Fruit fly (Drosophila melanogaster) whole organism, embryonic: ENCODE measurements around the gene dsf.

ENCODE experiments used
- Aef1 ChIP-seq: fragments of 200-800 bp; sonication (Bioruptor generic); IDR thresholded peaks from 3 replicates; pipeline ENCODE4 v1.3.6; 2022; ENCODE audit warnings: missing biosample characterization, missing genetic modification characterization
- Bdp1 ChIP-seq: fragments of 200-800 bp; sonication (Bioruptor generic); optimal IDR thresholded peaks from 3 replicates; lab custom pipeline; 2016; ENCODE audit warnings: missing biosample characterization, missing genetic modification characterization
- CG1024 ChIP-seq: fragments of 200-800 bp; sonication (Bioruptor generic); IDR thresholded peaks from 2 replicates; pipeline ENCODE4 v1.3.6; 2022; ENCODE audit warnings: missing biosample characterization, missing genetic modification characterization
- CG10366 ChIP-seq: fragments of 200-800 bp; sonication (Bioruptor generic); IDR thresholded peaks from 2 replicates; pipeline ENCODE4 v1.3.6; 2022; ENCODE audit warnings: missing biosample characterization, missing genetic modification characterization
- CG10431 ChIP-seq: fragments of 200-800 bp; sonication (Bioruptor generic); optimal IDR thresholded peaks from 3 replicates; lab custom pipeline; 2018; ENCODE audit warnings: missing biosample characterization, mild to moderate bottlenecking, missing genetic modification characterization
- CG10959 ChIP-seq: fragments of 200-800 bp; sonication (Bioruptor generic); IDR thresholded peaks from 2 replicates; pipeline ENCODE4 v1.3.6; 2022; ENCODE audit warnings: missing biosample characterization, missing genetic modification characterization
- CG11398 ChIP-seq: fragments of 200-800 bp; sonication (Bioruptor generic); optimal IDR thresholded peaks from 2 replicates; lab custom pipeline; 2016; ENCODE audit warnings: missing biosample characterization, missing genetic modification characterization
- CG11504 ChIP-seq: fragments of 200-800 bp; sonication (Bioruptor generic); optimal IDR thresholded peaks from 3 replicates; lab custom pipeline; 2019; ENCODE audit warnings: missing biosample characterization, mild to moderate bottlenecking, missing genetic modification characterization, moderate library complexity
- CG12391 ChIP-seq: fragments of 200-800 bp; sonication (Bioruptor generic); optimal IDR thresholded peaks from 3 replicates; lab custom pipeline; 2018; ENCODE audit warnings: missing biosample characterization, mild to moderate bottlenecking, missing genetic modification characterization, moderate library complexity
- CG13123 ChIP-seq: fragments of 200-800 bp; sonication (Bioruptor generic); optimal IDR thresholded peaks from 2 replicates; lab custom pipeline; 2016; ENCODE audit warnings: missing biosample characterization, missing genetic modification characterization
- CG1602 ChIP-seq: fragments of 200-800 bp; sonication (Bioruptor generic); optimal IDR thresholded peaks from 3 replicates; lab custom pipeline; 2016; ENCODE audit warnings: missing biosample characterization, missing genetic modification characterization
- CG17328 ChIP-seq: fragments of 200-800 bp; sonication (Bioruptor generic); IDR thresholded peaks from 2 replicates; pipeline ENCODE4 v1.3.6; 2022; ENCODE audit warnings: missing biosample characterization, missing genetic modification characterization
- CG1792 ChIP-seq: fragments of 200-800 bp; sonication (Bioruptor generic); optimal IDR thresholded peaks from 2 replicates; lab custom pipeline; 2016; ENCODE audit warnings: missing biosample characterization, missing genetic modification characterization
- CG18476 ChIP-seq: fragments of 200-800 bp; sonication (Bioruptor generic); optimal IDR thresholded peaks from 2 replicates; lab custom pipeline; 2016; ENCODE audit warnings: missing biosample characterization, mild to moderate bottlenecking, missing genetic modification characterization
- CG30431 ChIP-seq: fragments of 200-800 bp; sonication (Bioruptor generic); optimal IDR thresholded peaks from 2 replicates; lab custom pipeline; 2017; ENCODE audit warnings: missing biosample characterization, missing genetic modification characterization
- CG3281 ChIP-seq: fragments of 200-800 bp; sonication (Bioruptor generic); optimal IDR thresholded peaks from 3 replicates; lab custom pipeline; 2017; ENCODE audit warnings: missing biosample characterization, mild to moderate bottlenecking, missing genetic modification characterization
- CG43689 ChIP-seq: fragments of 200-800 bp; sonication (Bioruptor generic); IDR thresholded peaks from 2 replicates; pipeline ENCODE4 v1.3.6; 2022; ENCODE audit warnings: missing biosample characterization, missing genetic modification characterization
- CG4404 ChIP-seq: fragments of 200-800 bp; sonication (Bioruptor generic); IDR thresholded peaks from 2 replicates; pipeline ENCODE4 v1.3.6; 2022; ENCODE audit warnings: missing biosample characterization, missing genetic modification characterization
- CG4707 ChIP-seq: fragments of 200-800 bp; sonication (Bioruptor generic); optimal IDR thresholded peaks from 2 replicates; lab custom pipeline; 2018; ENCODE audit warnings: missing biosample characterization, mild to moderate bottlenecking, missing genetic modification characterization, moderate library complexity
- CG4820 ChIP-seq: fragments of 200-800 bp; sonication (Bioruptor generic); optimal IDR thresholded peaks from 3 replicates; lab custom pipeline; 2016; ENCODE audit warnings: missing biosample characterization, missing genetic modification characterization
- CG6175 ChIP-seq: fragments of 200-800 bp; sonication (Bioruptor generic); IDR thresholded peaks from 3 replicates; pipeline ENCODE4 v1.3.6; 2022; ENCODE audit warnings: missing biosample characterization, missing genetic modification characterization
- CkIIα-i1 ChIP-seq: fragments of 200-800 bp; sonication (Bioruptor generic); IDR thresholded peaks from 2 replicates; pipeline ENCODE4 v1.3.6; 2022; ENCODE audit warnings: missing biosample characterization, missing genetic modification characterization
- D19A ChIP-seq: fragments of 200-800 bp; optimal IDR thresholded peaks from 3 replicates; lab custom pipeline; 2019; ENCODE audit warnings: missing biosample characterization, mild to moderate bottlenecking, missing genetic modification characterization, moderate library complexity
- Dip3 ChIP-seq: fragments of 200-800 bp; sonication (Bioruptor generic); optimal IDR thresholded peaks from 3 replicates; lab custom pipeline; 2016; ENCODE audit warnings: missing biosample characterization, missing genetic modification characterization
- H15 ChIP-seq: fragments of 200-800 bp; sonication (Bioruptor generic); IDR thresholded peaks from 3 replicates; pipeline ENCODE4 v1.3.6; 2022; ENCODE audit warnings: missing biosample characterization, missing genetic modification characterization
- HLH3B ChIP-seq: fragments of 200-800 bp; sonication (Bioruptor generic); IDR thresholded peaks from 2 replicates; pipeline ENCODE4 v1.3.6; 2022; ENCODE audit warnings: missing biosample characterization, missing genetic modification characterization
- HmgD ChIP-seq: fragments of 200-800 bp; sonication (Bioruptor generic); optimal IDR thresholded peaks from 3 replicates; lab custom pipeline; 2016; ENCODE audit warnings: missing biosample characterization, missing genetic modification characterization
- HmgZ ChIP-seq: fragments of 200-800 bp; sonication (Bioruptor generic); optimal IDR thresholded peaks from 2 replicates; lab custom pipeline; 2018; ENCODE audit warnings: missing biosample characterization, mild to moderate bottlenecking, missing genetic modification characterization
- Hr51 ChIP-seq, 2 experiments: fragments of 200-800 bp; sonication (Bioruptor generic); optimal IDR thresholded peaks; 2 replicates in 1 of 2; 3 replicates in 1 of 2; lab custom pipeline; 2016 to 2018; ENCODE audit warnings: missing biosample characterization in 2 of 2, missing genetic modification characterization in 2 of 2, mild to moderate bottlenecking in 1 of 2, moderate library complexity in 1 of 2
- Lpt ChIP-seq: fragments of >200 bp; optimal IDR thresholded peaks from 2 replicates; lab custom pipeline; 2018; ENCODE audit warnings: missing biosample characterization, missing genetic modification characterization
- MESR4 ChIP-seq: fragments of 200-800 bp; sonication (Bioruptor generic); optimal IDR thresholded peaks from 2 replicates; lab custom pipeline; 2018; ENCODE audit warnings: missing biosample characterization, mild to moderate bottlenecking, missing genetic modification characterization, moderate library complexity
- NK7.1 ChIP-seq: fragments of 200-800 bp; sonication (Bioruptor generic); optimal IDR thresholded peaks from 3 replicates; lab custom pipeline; 2016; ENCODE audit warnings: missing biosample characterization, missing genetic modification characterization
- PHDP ChIP-seq: fragments of 200-800 bp; sonication (Bioruptor generic); optimal IDR thresholded peaks from 3 replicates; lab custom pipeline; 2018; ENCODE audit warnings: missing biosample characterization, mild to moderate bottlenecking, missing genetic modification characterization, moderate library complexity
- Rfx ChIP-seq: fragments of 200-800 bp; sonication (Bioruptor generic); IDR thresholded peaks from 2 replicates; pipeline ENCODE4 v1.3.6; 2022; ENCODE audit warnings: missing biosample characterization, missing genetic modification characterization
- Side ChIP-seq: fragments of 200-800 bp; sonication (Bioruptor generic); optimal IDR thresholded peaks from 2 replicates; lab custom pipeline; 2016; ENCODE audit warnings: missing biosample characterization, missing genetic modification characterization
- Sin3A ChIP-seq: fragments of >200 bp; optimal IDR thresholded peaks from 2 replicates; lab custom pipeline; 2018
- Sry-δ ChIP-seq: fragments of 200-800 bp; sonication (Bioruptor generic); optimal IDR thresholded peaks from 2 replicates; lab custom pipeline; 2016; ENCODE audit warnings: missing biosample characterization, missing genetic modification characterization
- Usf ChIP-seq: fragments of 200-800 bp; sonication (Bioruptor generic); optimal IDR thresholded peaks from 2 replicates; lab custom pipeline; 2017; ENCODE audit warnings: missing genotype, missing biosample characterization, missing genetic modification characterization
- bab2 ChIP-seq: fragments of 200-800 bp; sonication (Bioruptor generic); optimal IDR thresholded peaks from 2 replicates; lab custom pipeline; 2016; ENCODE audit warnings: missing biosample characterization, missing genetic modification characterization
- bbx ChIP-seq: fragments of 200-800 bp; sonication (Bioruptor generic); IDR thresholded peaks from 2 replicates; pipeline ENCODE4 v1.3.6; 2022; ENCODE audit warnings: missing biosample characterization, missing genetic modification characterization; ENCODE audit not compliant: partially characterized antibody
- crol ChIP-seq: fragments of 200-800 bp; sonication (Bioruptor generic); IDR thresholded peaks from 2 replicates; pipeline ENCODE4 v1.3.6; 2022; ENCODE audit warnings: missing biosample characterization, missing genetic modification characterization
- dm ChIP-seq: fragments of 200-800 bp; sonication (Bioruptor generic); optimal IDR thresholded peaks from 3 replicates; lab custom pipeline; 2016; ENCODE audit warnings: missing biosample characterization, missing genetic modification characterization
- ewg ChIP-seq: fragments of 200-800 bp; sonication (Bioruptor generic); optimal IDR thresholded peaks from 3 replicates; lab custom pipeline; 2017; ENCODE audit warnings: mild to moderate bottlenecking, missing biosample characterization, missing genetic modification reagents, missing genetic modification characterization
- gt ChIP-seq: fragments of 200-800 bp; sonication (Bioruptor generic); IDR thresholded peaks from 2 replicates; pipeline ENCODE4 v1.3.6; 2022; ENCODE audit warnings: missing biosample characterization, missing genetic modification characterization
- ham ChIP-seq: fragments of 200-800 bp; sonication (Bioruptor generic); IDR thresholded peaks from 2 replicates; pipeline ENCODE4 v1.3.6; 2022; ENCODE audit warnings: missing biosample characterization, missing genetic modification characterization
- nau ChIP-seq: fragments of 200-800 bp; sonication (Bioruptor generic); optimal IDR thresholded peaks from 3 replicates; lab custom pipeline; 2017; ENCODE audit warnings: missing biosample characterization, mild to moderate bottlenecking, missing genetic modification characterization, missing genetic modification reagents
- slbo ChIP-seq: fragments of 200-800 bp; sonication (Bioruptor generic); IDR thresholded peaks from 2 replicates; pipeline ENCODE4 v1.3.6; 2022; ENCODE audit warnings: missing biosample characterization, missing genetic modification characterization
- sr ChIP-seq: fragments of 200-800 bp; sonication (Bioruptor generic); IDR thresholded peaks from 3 replicates; pipeline ENCODE4 v1.3.6; 2022; ENCODE audit warnings: missing biosample characterization, missing genetic modification characterization
- tgo ChIP-seq: fragments of 200-800 bp; sonication (Bioruptor generic); IDR thresholded peaks from 3 replicates; pipeline ENCODE4 v1.3.6; 2022; ENCODE audit warnings: missing biosample characterization, missing genetic modification characterization
- ttk ChIP-seq: fragments of 200-800 bp; sonication (Bioruptor generic); IDR thresholded peaks from 2 replicates; pipeline ENCODE4 v2.1.2; 2022; ENCODE audit warnings: missing biosample characterization, missing genetic modification characterization

dsf gene

DNA sequence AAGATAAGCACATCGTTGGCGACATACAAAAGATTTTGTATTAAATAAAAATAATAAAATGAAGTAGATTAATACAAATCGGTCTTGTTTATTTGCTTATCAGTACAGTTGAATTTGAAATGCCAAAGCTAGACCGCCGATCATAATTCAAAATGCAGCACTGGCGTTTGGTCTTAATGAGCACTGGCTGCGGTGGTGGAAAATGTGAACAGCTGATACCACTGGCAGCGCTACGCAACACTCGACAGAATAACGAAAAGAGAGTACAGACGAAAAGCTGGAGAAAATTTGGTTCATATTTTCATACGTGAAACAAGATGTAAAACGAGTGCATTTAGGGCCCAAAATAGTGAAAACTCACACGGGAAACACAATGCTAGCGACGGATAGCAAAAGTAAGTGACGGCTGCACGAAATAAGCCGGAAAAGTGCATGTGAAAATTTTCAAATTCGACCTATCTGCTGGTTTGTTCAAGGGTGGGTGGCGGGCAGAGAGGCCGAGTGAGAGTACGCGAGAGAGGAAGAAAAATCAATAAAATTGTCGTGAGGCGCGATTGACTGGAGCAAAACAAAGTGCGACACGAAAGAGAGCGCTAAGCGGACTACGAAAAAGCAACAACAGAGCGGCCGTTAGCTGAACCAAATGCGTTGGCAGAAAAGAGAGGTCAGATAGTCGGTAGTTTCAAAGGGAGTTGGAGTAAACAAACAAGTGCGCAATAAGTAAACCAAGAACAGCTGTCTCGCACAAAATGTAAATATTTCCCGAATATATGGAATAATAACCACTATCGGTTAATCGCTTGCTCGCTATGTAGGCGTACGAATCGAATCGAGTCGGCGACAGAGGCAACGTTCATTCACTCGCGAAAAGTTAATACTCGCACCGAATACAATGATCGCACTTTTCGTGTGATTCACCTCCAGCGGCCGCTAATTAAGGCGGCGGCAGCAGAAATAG is 18.6 kb upstream of the dsf start, which contains the start of gene bchs (continued):
- no peak for TF ChIP-seq CG4404 (GFP tag; lab: Robert Waterston, UW)
- peak; percentile 16; the same call in 1 of the 2 replicates for TF ChIP-seq CkIIα-i1 (GFP tag; lab: Robert Waterston, UW)
- TF ChIP-seq CG1024, result peak; percentile 80; the same call in 1 of the 2 replicates
- no peak for TF ChIP-seq CG6175 (GFP tag; lab: Robert Waterston, UW)
- TF ChIP-seq CG3281 (GFP tag; lab: Kevin White, UChicago), result peak; percentile 92
- TF ChIP-seq CG1602 (GFP tag; lab: Kevin White, UChicago), result peak; percentile 65
- peak; percentile 79 for TF ChIP-seq Bdp1 (GFP tag; lab: Kevin White, UChicago)
- TF ChIP-seq Usf (GFP tag; lab: Kevin White, UChicago), result no peak
- TF ChIP-seq CG11398 (GFP tag; lab: Kevin White, UChicago), result peak; percentile 91
- TF ChIP-seq Hr51 (GFP tag; optimal IDR thresholded peaks at IDR 0.05; lab: Kevin White, UChicago), result peak in 1 of 2 experiments; percentile 72
- peak; percentile 81 for TF ChIP-seq Rfx (GFP tag; lab: Robert Waterston, UW)
- no peak for TF ChIP-seq gt (GFP tag; lab: Robert Waterston, UW)
- TF ChIP-seq Side (GFP tag; lab: Kevin White, UChicago), result peak; percentile 87
- no peak for TF ChIP-seq CG11504 (tag; lab: Kevin White, UChicago)
- TF ChIP-seq Sin3A (lab: Kevin White, UChicago), result peak; percentile 50
- peak; percentile 71 for TF ChIP-seq CG18476
- TF ChIP-seq HLH3B (GFP tag; lab: Robert Waterston, UW), result peak; percentile 88; the same call in 1 of the 2 replicates
- TF ChIP-seq HmgZ (tag; lab: Kevin White, UChicago), result peak; percentile 96
- TF ChIP-seq dm (GFP tag; lab: Kevin White, UChicago), result peak; percentile 61
- TF ChIP-seq ham (GFP tag; lab: Robert Waterston, UW), result no peak
- TF ChIP-seq D19A, result no peak
- TF ChIP-seq CG17328, result peak; percentile 72
- TF ChIP-seq nau (GFP tag; lab: Kevin White, UChicago), result no peak
- TF ChIP-seq CG4707 (GFP tag; lab: Kevin White, UChicago), result peak; percentile 90
- TF ChIP-seq sr (GFP tag; lab: Robert Waterston, UW), result peak; percentile 91
- peak; percentile 89 for TF ChIP-seq bab2 (GFP tag; lab: Kevin White, UChicago)
- peak; percentile 87 for TF ChIP-seq crol (GFP tag; lab: Robert Waterston, UW)
- peak; percentile 42 for TF ChIP-seq CG30431 (GFP tag; lab: Kevin White, UChicago)
- TF ChIP-seq PHDP, result peak; percentile 92
- TF ChIP-seq Aef1, result peak; percentile 34; the same call in 1 of the 3 replicates
- TF ChIP-seq Lpt, result no peak
- TF ChIP-seq CG1792 (GFP tag; lab: Kevin White, UChicago), result peak; percentile 91
- TF ChIP-seq H15, result no peak
- TF ChIP-seq CG13123, result peak; percentile 91
- peak; percentile 85 for TF ChIP-seq ewg (GFP tag; lab: Kevin White, UChicago)
- peak; percentile 49; the same call in 1 of the 2 replicates for TF ChIP-seq CG43689
- TF ChIP-seq CG4820 (GFP tag; lab: Kevin White, UChicago), result peak; percentile 68
- TF ChIP-seq bbx (GFP tag; lab: Robert Waterston, UW), result no peak
- TF ChIP-seq Sry-δ, result peak; percentile 42
- TF ChIP-seq NK7.1 (GFP tag; lab: Kevin White, UChicago), result peak; percentile 92
- peak; percentile 64; the same call in 2 of the 3 replicates for TF ChIP-seq tgo (GFP tag; lab: Robert Waterston, UW)
- TF ChIP-seq CG10959 (GFP tag; lab: Robert Waterston, UW), result peak; percentile 44
- peak; percentile 56 for TF ChIP-seq CG10366 (GFP tag; lab: Robert Waterston, UW)
- no peak for TF ChIP-seq CG10431 (GFP tag; lab: Kevin White, UChicago)
- peak; percentile 64 for TF ChIP-seq HmgD
- no peak for TF ChIP-seq ttk (GFP tag; lab: Robert Waterston, UW)
- TF ChIP-seq CG12391 (tag; lab: Kevin White, UChicago), result peak; percentile 57
- peak; percentile 51; the same call in 1 of the 2 replicates for TF ChIP-seq slbo (GFP tag; lab: Robert Waterston, UW)
- peak; percentile 50 for TF ChIP-seq Dip3 (GFP tag; lab: Kevin White, UChicago)
- peak; percentile 52 for TF ChIP-seq MESR4 (GFP tag; lab: Kevin White, UChicago)
